Fruit fly (Drosophila melanogaster) whole organism, embryonic: ENCODE measurements around the gene eEF1delta.

Source experiments
- Ada2b ChIP-seq: fragments of 200-800 bp; sonication (Bioruptor generic); IDR thresholded peaks from 2 replicates; pipeline ENCODE4 v1.3.6; 2022; ENCODE audit warnings: missing biosample characterization, missing genetic modification characterization
- Bdp1 ChIP-seq: fragments of 200-800 bp; sonication (Bioruptor generic); optimal IDR thresholded peaks from 3 replicates; lab custom pipeline; 2016; ENCODE audit warnings: missing biosample characterization, missing genetic modification characterization
- CG10147 ChIP-seq: fragments of 200-800 bp; sonication (Bioruptor generic); optimal IDR thresholded peaks from 2 replicates; lab custom pipeline; 2019; ENCODE audit warnings: missing biosample characterization, mild to moderate bottlenecking, missing genetic modification characterization, moderate library complexity
- CG10366 ChIP-seq: fragments of 200-800 bp; sonication (Bioruptor generic); IDR thresholded peaks from 2 replicates; pipeline ENCODE4 v1.3.6; 2022; ENCODE audit warnings: missing biosample characterization, missing genetic modification characterization
- CG12219 ChIP-seq: fragments of 200-800 bp; sonication (Bioruptor generic); optimal IDR thresholded peaks from 3 replicates; lab custom pipeline; 2018; ENCODE audit warnings: missing biosample characterization, mild to moderate bottlenecking, missing genetic modification characterization
- CG12659 ChIP-seq: fragments of 200-800 bp; sonication (Bioruptor generic); optimal IDR thresholded peaks from 3 replicates; lab custom pipeline; 2017; ENCODE audit warnings: mild to moderate bottlenecking, missing biosample characterization, missing genetic modification reagents, missing genetic modification characterization
- CG13624 ChIP-seq: fragments of 200-800 bp; sonication (Bioruptor generic); optimal IDR thresholded peaks from 2 replicates; lab custom pipeline; 2016; ENCODE audit warnings: missing biosample characterization, missing genetic modification characterization
- CG13894 ChIP-seq: fragments of 200-800 bp; sonication (Bioruptor generic); optimal IDR thresholded peaks from 3 replicates; lab custom pipeline; 2018; ENCODE audit warnings: missing biosample characterization, mild to moderate bottlenecking, missing genetic modification characterization, moderate library complexity
- CG14014 ChIP-seq: fragments of 200-800 bp; sonication (Bioruptor generic); IDR thresholded peaks from 2 replicates; pipeline ENCODE4 v1.3.6; 2022; ENCODE audit warnings: missing biosample characterization, missing genetic modification characterization
- CG1529 ChIP-seq: fragments of 200-800 bp; sonication (Bioruptor generic); optimal IDR thresholded peaks from 3 replicates; lab custom pipeline; 2018; ENCODE audit warnings: missing biosample characterization, missing genetic modification characterization
- CG1602 ChIP-seq: fragments of 200-800 bp; sonication (Bioruptor generic); optimal IDR thresholded peaks from 3 replicates; lab custom pipeline; 2016; ENCODE audit warnings: missing biosample characterization, missing genetic modification characterization
- CG17802 ChIP-seq: fragments of 200-800 bp; sonication (Bioruptor generic); optimal IDR thresholded peaks from 2 replicates; lab custom pipeline; 2018; ENCODE audit warnings: missing biosample characterization, mild to moderate bottlenecking, missing genetic modification characterization, moderate library complexity
- CG18476 ChIP-seq: fragments of 200-800 bp; sonication (Bioruptor generic); optimal IDR thresholded peaks from 2 replicates; lab custom pipeline; 2016; ENCODE audit warnings: missing biosample characterization, mild to moderate bottlenecking, missing genetic modification characterization
- CG30020 ChIP-seq: fragments of 200-800 bp; optimal IDR thresholded peaks from 2 replicates; lab custom pipeline; 2019; ENCODE audit warnings: missing biosample characterization, mild to moderate bottlenecking, missing genetic modification characterization, moderate library complexity
- CG3407 ChIP-seq: fragments of 200-800 bp; sonication (Bioruptor generic); optimal IDR thresholded peaks from 2 replicates; lab custom pipeline; 2018; ENCODE audit warnings: missing biosample characterization, mild to moderate bottlenecking, missing genetic modification characterization
- CG4730 ChIP-seq: fragments of 200-800 bp; sonication (Bioruptor generic); IDR thresholded peaks from 2 replicates; pipeline ENCODE4 v1.3.6; 2022; ENCODE audit warnings: missing biosample characterization, missing genetic modification characterization
- CG6254 ChIP-seq: fragments of 200-800 bp; sonication (Bioruptor generic); optimal IDR thresholded peaks from 3 replicates; lab custom pipeline; 2017; ENCODE audit warnings: mild to moderate bottlenecking, missing biosample characterization, missing genetic modification reagents, missing genetic modification characterization
- CG7556 ChIP-seq: fragments of 200-800 bp; sonication (Bioruptor generic); optimal IDR thresholded peaks from 2 replicates; lab custom pipeline; 2017; ENCODE audit warnings: missing biosample characterization, mild to moderate bottlenecking, missing genetic modification characterization
- CG7928 ChIP-seq: fragments of 200-800 bp; sonication (Bioruptor generic); optimal IDR thresholded peaks from 2 replicates; lab custom pipeline; 2017; ENCODE audit warnings: missing biosample characterization, mild to moderate bottlenecking, missing genetic modification characterization
- D19A ChIP-seq: fragments of 200-800 bp; optimal IDR thresholded peaks from 3 replicates; lab custom pipeline; 2019; ENCODE audit warnings: missing biosample characterization, mild to moderate bottlenecking, missing genetic modification characterization, moderate library complexity
- Dll ChIP-seq: fragments of 200-800 bp; sonication (Bioruptor generic); IDR thresholded peaks from 4 replicates; pipeline ENCODE4 v1.3.6; 2022; ENCODE audit warnings: missing biosample characterization, missing genetic modification characterization; ENCODE audit not compliant: partially characterized antibody
- HLH4C ChIP-seq: fragments of 200-800 bp; sonication (Bioruptor generic); IDR thresholded peaks from 3 replicates; pipeline ENCODE4 v1.3.6; 2022; ENCODE audit warnings: missing biosample characterization, missing genetic modification characterization; ENCODE audit not compliant: partially characterized antibody
- MBD-R2 ChIP-seq: fragments of 200-800 bp; sonication (Bioruptor generic); IDR thresholded peaks from 2 replicates; pipeline ENCODE4 v1.3.6; 2022; ENCODE audit warnings: missing biosample characterization, missing genetic modification characterization
- Myb ChIP-seq: fragments of 200-800 bp; sonication (Bioruptor generic); optimal IDR thresholded peaks from 2 replicates; lab custom pipeline; 2016; ENCODE audit warnings: missing biosample characterization, missing genetic modification characterization
- Nf-YC ChIP-seq: fragments of 200-800 bp; optimal IDR thresholded peaks from 3 replicates; lab custom pipeline; 2019; ENCODE audit warnings: missing biosample characterization, mild to moderate bottlenecking, missing genetic modification characterization, moderate library complexity
- PHDP ChIP-seq: fragments of 200-800 bp; sonication (Bioruptor generic); optimal IDR thresholded peaks from 3 replicates; lab custom pipeline; 2018; ENCODE audit warnings: missing biosample characterization, mild to moderate bottlenecking, missing genetic modification characterization, moderate library complexity
- Poxn ChIP-seq: fragments of 200-800 bp; sonication (Bioruptor generic); IDR thresholded peaks from 2 replicates; pipeline ENCODE4 v1.3.6; 2022; ENCODE audit warnings: missing biosample characterization, missing genetic modification characterization
- Ravus ChIP-seq: fragments of 200-800 bp; sonication (Bioruptor generic); IDR thresholded peaks from 2 replicates; pipeline ENCODE4 v1.3.6; 2022; ENCODE audit warnings: missing biosample characterization, missing genetic modification characterization
- Side ChIP-seq: fragments of 200-800 bp; sonication (Bioruptor generic); optimal IDR thresholded peaks from 2 replicates; lab custom pipeline; 2016; ENCODE audit warnings: missing biosample characterization, missing genetic modification characterization
- Sox102F ChIP-seq: fragments of 200-800 bp; sonication (Bioruptor generic); optimal IDR thresholded peaks from 2 replicates; lab custom pipeline; 2018; ENCODE audit warnings: missing biosample characterization, mild to moderate bottlenecking, missing genetic modification characterization, moderate library complexity
- TFAM ChIP-seq: fragments of 200-800 bp; sonication (Bioruptor generic); optimal IDR thresholded peaks from 2 replicates; lab custom pipeline; 2017; ENCODE audit warnings: missing biosample characterization, missing genetic modification characterization, inconsistent platforms
- Taf1 ChIP-seq: fragments of 200-800 bp; sonication (Bioruptor generic); IDR thresholded peaks from 2 replicates; pipeline ENCODE4 v1.3.6; 2022; ENCODE audit warnings: missing biosample characterization, missing genetic modification characterization
- YL-1 ChIP-seq: fragments of 200-800 bp; sonication (Bioruptor generic); optimal IDR thresholded peaks from 3 replicates; lab custom pipeline; 2017; ENCODE audit warnings: missing biosample characterization, mild to moderate bottlenecking, missing genetic modification characterization
- ap ChIP-seq: fragments of 200-800 bp; sonication (Bioruptor generic); IDR thresholded peaks from 2 replicates; pipeline ENCODE4 v1.3.6; 2022; ENCODE audit warnings: missing biosample characterization, missing genetic modification characterization
- ash1 ChIP-seq: fragments of 200-800 bp; sonication (Bioruptor generic); optimal IDR thresholded peaks from 2 replicates; lab custom pipeline; 2018; ENCODE audit warnings: missing biosample characterization, mild to moderate bottlenecking, missing genetic modification characterization
- cad ChIP-seq: fragments of >200 bp; optimal IDR thresholded peaks from 2 replicates; lab custom pipeline; 2017; ENCODE audit warnings: missing biosample characterization, missing genetic modification characterization
- chn ChIP-seq: fragments of 200-800 bp; sonication (Bioruptor generic); optimal IDR thresholded peaks from 2 replicates; lab custom pipeline; 2016; ENCODE audit warnings: missing biosample characterization, missing genetic modification characterization
- emc ChIP-seq: fragments of 200-800 bp; sonication (Bioruptor generic); optimal IDR thresholded peaks from 2 replicates; lab custom pipeline; 2016; ENCODE audit warnings: missing biosample characterization, missing genetic modification characterization
- fd96Cb ChIP-seq: fragments of 200-800 bp; sonication (Bioruptor generic); optimal IDR thresholded peaks from 2 replicates; lab custom pipeline; 2018; ENCODE audit warnings: missing biosample characterization, mild to moderate bottlenecking, missing genetic modification characterization, moderate library complexity
- fu2 ChIP-seq: fragments of 200-800 bp; sonication (Bioruptor generic); optimal IDR thresholded peaks from 2 replicates; lab custom pipeline; 2016; ENCODE audit warnings: missing biosample characterization, missing genetic modification characterization
- gcm ChIP-seq: fragments of 200-800 bp; sonication (Bioruptor generic); optimal IDR thresholded peaks from 2 replicates; lab custom pipeline; 2019; ENCODE audit warnings: missing biosample characterization, mild to moderate bottlenecking, missing genetic modification characterization, moderate library complexity
- hth ChIP-seq: fragments of >200 bp; optimal IDR thresholded peaks from 2 replicates; lab custom pipeline; 2017; ENCODE audit warnings: inconsistent platforms
- luna ChIP-seq: fragments of 200-800 bp; sonication (Bioruptor generic); optimal IDR thresholded peaks from 2 replicates; lab custom pipeline; 2016; ENCODE audit warnings: missing biosample characterization, missing genetic modification characterization
- mam ChIP-seq: fragments of 200-800 bp; sonication (Bioruptor generic); optimal IDR thresholded peaks from 3 replicates; lab custom pipeline; 2016; ENCODE audit warnings: missing biosample characterization, missing genetic modification characterization
- onecut ChIP-seq: fragments of 200-800 bp; sonication (Bioruptor generic); IDR thresholded peaks from 2 replicates; pipeline ENCODE4 v1.3.6; 2022; ENCODE audit warnings: missing biosample characterization, missing genetic modification characterization
- otp ChIP-seq: fragments of 200-800 bp; sonication (Bioruptor generic); IDR thresholded peaks from 3 replicates; pipeline ENCODE4, ENCODE4 v1.3.6; 2022; ENCODE audit warnings: missing biosample characterization, missing genetic modification characterization
- psq ChIP-seq: fragments of 200-800 bp; sonication (Bioruptor generic); optimal IDR thresholded peaks from 2 replicates; lab custom pipeline; 2017; ENCODE audit warnings: missing biosample characterization, missing genetic modification characterization
- ranshi ChIP-seq: fragments of 200-800 bp; sonication (Bioruptor generic); IDR thresholded peaks from 2 replicates; pipeline ENCODE4 v1.3.6; 2022; ENCODE audit warnings: missing biosample characterization, missing genetic modification characterization
- sisA ChIP-seq: fragments of 200-800 bp; sonication (Bioruptor generic); IDR thresholded peaks from 2 replicates; pipeline ENCODE4 v1.3.6; 2022; ENCODE audit warnings: missing biosample characterization, missing genetic modification characterization
- slbo ChIP-seq: fragments of 200-800 bp; sonication (Bioruptor generic); IDR thresholded peaks from 2 replicates; pipeline ENCODE4 v1.3.6; 2022; ENCODE audit warnings: missing biosample characterization, missing genetic modification characterization
- tgo ChIP-seq: fragments of 200-800 bp; sonication (Bioruptor generic); IDR thresholded peaks from 3 replicates; pipeline ENCODE4 v1.3.6; 2022; ENCODE audit warnings: missing biosample characterization, missing genetic modification characterization
- toy ChIP-seq: fragments of 200-800 bp; sonication (Bioruptor generic); IDR thresholded peaks from 2 replicates; pipeline ENCODE4 v1.3.6; 2022; ENCODE audit warnings: missing biosample characterization, missing genetic modification characterization
- wor ChIP-seq: fragments of 200-800 bp; sonication (Bioruptor generic); IDR thresholded peaks from 2 replicates; pipeline ENCODE4 v1.3.6; 2022; ENCODE audit warnings: missing biosample characterization, missing genetic modification characterization

The eEF1delta gene

dm6 chr2L:10231092-10231494, 1.2 kb upstream of the eEF1delta start (continued):
- TF ChIP-seq wor = no peak
- no peak; the same call in 1 of the 2 replicates for TF ChIP-seq Ada2b (GFP tag; lab: Robert Waterston, UW)
- TF ChIP-seq CG4730 = no peak
- TF ChIP-seq TFAM (GFP tag; lab: Kevin White, UChicago) = no peak
- TF ChIP-seq CG1602 (GFP tag; lab: Kevin White, UChicago) = no peak
- no peak for TF ChIP-seq CG13624
- no peak for TF ChIP-seq Sox102F (GFP tag; lab: Kevin White, UChicago)
- no peak for TF ChIP-seq ranshi
- TF ChIP-seq PHDP = peak; percentile 47
- TF ChIP-seq Side (GFP tag; lab: Kevin White, UChicago) = no peak
- no peak for TF ChIP-seq CG1529
- no peak for TF ChIP-seq CG30020 (tag; lab: Kevin White, UChicago)
- no peak for TF ChIP-seq hth (lab: Kevin White, UChicago)
- TF ChIP-seq CG3407 (GFP tag; lab: Kevin White, UChicago) = no peak
- no peak for TF ChIP-seq tgo
- no peak for TF ChIP-seq Dll (GFP tag; lab: Robert Waterston, UW)
- no peak for TF ChIP-seq Bdp1 (GFP tag; lab: Kevin White, UChicago)
- no peak for TF ChIP-seq Myb (GFP tag; lab: Kevin White, UChicago)
- TF ChIP-seq CG10147 = peak; percentile 4
- TF ChIP-seq CG6254 (GFP tag; lab: Kevin White, UChicago) = no peak
- no peak for TF ChIP-seq HLH4C (GFP tag; lab: Robert Waterston, UW)
- no peak for TF ChIP-seq ash1 (GFP tag; lab: Kevin White, UChicago)
- TF ChIP-seq CG17802 = no peak
- peak; percentile 25 for TF ChIP-seq CG12659 (GFP tag; lab: Kevin White, UChicago)
- TF ChIP-seq CG18476 = no peak
- TF ChIP-seq Nf-YC (tag; lab: Kevin White, UChicago) = no peak
- no peak for TF ChIP-seq onecut (GFP tag; lab: Robert Waterston, UW)
- TF ChIP-seq toy (GFP tag; lab: Robert Waterston, UW) = no peak
- no peak for TF ChIP-seq CG7928
- TF ChIP-seq psq (GFP tag; lab: Kevin White, UChicago) = no peak
- TF ChIP-seq Taf1 = no peak
- TF ChIP-seq ap (GFP tag; lab: Robert Waterston, UW) = no peak
- TF ChIP-seq CG14014 (GFP tag; lab: Robert Waterston, UW) = no peak; the same call in 1 of the 2 replicates
- TF ChIP-seq gcm (GFP tag; lab: Kevin White, UChicago) = no peak
- no peak for TF ChIP-seq luna (GFP tag; lab: Kevin White, UChicago)
- TF ChIP-seq slbo = peak; percentile 42; the same call in 1 of the 2 replicates
- TF ChIP-seq Poxn = no peak
- TF ChIP-seq MBD-R2 (GFP tag; lab: Robert Waterston, UW) = no peak
- no peak for TF ChIP-seq YL-1 (GFP tag; lab: Kevin White, UChicago)
- peak; percentile 54 for TF ChIP-seq mam (GFP tag; lab: Kevin White, UChicago)
- TF ChIP-seq fu2 (GFP tag; lab: Kevin White, UChicago) = no peak
- TF ChIP-seq CG10366 (GFP tag; lab: Robert Waterston, UW) = no peak
- TF ChIP-seq CG7556 (GFP tag; lab: Kevin White, UChicago) = peak; percentile 9
- TF ChIP-seq CG12219 (GFP tag; lab: Kevin White, UChicago) = no peak
- no peak for TF ChIP-seq chn (GFP tag; lab: Kevin White, UChicago)
- no peak for TF ChIP-seq CG13894 (tag; lab: Kevin White, UChicago)
- no peak for TF ChIP-seq Ravus
- no peak for TF ChIP-seq emc (GFP tag; lab: Kevin White, UChicago)
- TF ChIP-seq otp (GFP tag; lab: Robert Waterston, UW) = no peak
- TF ChIP-seq cad = no peak
- no peak for TF ChIP-seq fd96Cb (tag; lab: Kevin White, UChicago)
- no peak for TF ChIP-seq D19A (tag; lab: Kevin White, UChicago)
- TF ChIP-seq sisA (GFP tag; lab: Robert Waterston, UW) = no peak
